Worm (Caenorhabditis elegans): Measurements from ENCODE around the gene clec-150.

Gene clec-150

DNA sequence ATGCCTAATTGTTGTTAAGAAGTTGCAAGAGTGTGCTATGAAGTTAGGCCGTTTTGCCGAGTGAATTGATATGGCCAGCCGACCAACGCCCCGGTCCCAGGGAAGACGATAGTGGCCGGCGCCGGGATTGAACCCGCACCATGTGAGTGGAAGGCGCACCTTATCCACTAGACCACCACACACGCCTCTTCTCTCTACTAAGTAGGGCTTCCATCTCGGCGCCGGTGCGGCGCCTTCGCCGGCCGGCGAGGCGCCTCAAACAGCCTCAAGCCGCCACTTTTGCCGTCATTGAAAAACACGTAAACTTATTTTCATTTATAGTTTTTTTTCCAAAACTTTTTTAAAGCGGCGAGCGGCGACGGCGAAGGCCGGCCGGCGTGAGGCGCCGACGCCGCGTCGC lies 23.6 kb upstream of the clec-150 start (continued):
- TF ChIP-seq mes-2 (tag; optimal IDR thresholded peaks at IDR 0.05; ENCODE audit: poor library complexity, severe bottlenecking) (peak; percentile 31), dmd-8 (GFP tag; IDR thresholded peaks at IDR 0.05) (no peak), spr-1 (tag; optimal IDR thresholded peaks at IDR 0.05) (no peak), nhr-76 (tag; optimal IDR thresholded peaks at IDR 0.05) (no peak), mdl-1 (tag; optimal IDR thresholded peaks at IDR 0.05) (no peak), nhr-41 (GFP tag; IDR thresholded peaks at IDR 0.05) (no peak), nhr-77 (tag; optimal IDR thresholded peaks at IDR 0.05) (no peak), pha-4 (GFP tag; IDR thresholded peaks at IDR 0.05) (0 out of 2 replicates have a peak, but pooled peaks have one; percentile 48), pha-4 (tag; optimal IDR thresholded peaks at IDR 0.05) (no peak), daf-12 (tag; optimal IDR thresholded peaks at IDR 0.05) (no peak), zfp-3 (GFP tag; conservative IDR thresholded peaks at IDR 0.05) (no peak), lin-38 (GFP tag; IDR thresholded peaks at IDR 0.05) (0 out of 2 replicates have a peak, but pooled peaks have one; percentile 21), spr-3 (GFP tag; optimal IDR thresholded peaks at IDR 0.05) (no peak), nhr-42 (GFP tag; IDR thresholded peaks at IDR 0.05) (no peak)

DNA sequence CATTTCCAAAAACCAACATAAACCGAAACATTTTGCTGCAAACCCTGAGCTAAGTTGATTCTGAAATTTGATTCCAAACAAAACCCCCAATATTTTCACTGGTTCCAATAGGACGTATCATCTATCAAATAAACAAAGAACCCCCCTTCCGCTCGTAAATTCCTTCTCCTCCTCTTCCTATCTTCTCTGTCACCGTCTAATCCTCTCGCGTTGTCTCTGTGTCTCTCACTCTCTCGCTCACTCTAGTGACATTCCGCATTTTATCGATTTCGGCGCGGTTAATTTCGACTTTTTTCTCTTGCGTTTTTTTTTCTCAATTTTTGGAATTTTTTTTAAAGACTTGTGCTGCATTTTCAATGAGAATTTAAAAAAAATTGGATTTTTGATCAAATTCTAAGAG lies 20.5 kb upstream of the clec-150 start:
- TF ChIP-seq aha-1 (tag) (peak; percentile 96), dmd-8 (GFP tag; IDR thresholded peaks at IDR 0.05) (no peak), dmd-6 (GFP tag; IDR thresholded peaks at IDR 0.05) (peak; percentile 29; the same call in 1 of the 2 replicates), Y5F2A.4 (GFP tag; optimal IDR thresholded peaks at IDR 0.05) (no peak), nhr-42 (GFP tag; IDR thresholded peaks at IDR 0.05) (no peak), lin-15B (tag; optimal IDR thresholded peaks at IDR 0.05) (no peak), lir-3 (tag; optimal IDR thresholded peaks at IDR 0.05) (no peak), ceh-28 (tag; optimal IDR thresholded peaks at IDR 0.05) (peak; percentile 59), duxl-1 (tag; optimal IDR thresholded peaks at IDR 0.05; ENCODE audit: poor library complexity) (peak; percentile 55), mdl-1 (tag; optimal IDR thresholded peaks at IDR 0.05) (no peak), hmg-1.1 (GFP tag; IDR thresholded peaks at IDR 0.05) (peak; percentile 59), F44E2.7 (GFP tag; IDR thresholded peaks at IDR 0.05) (no peak), jun-1 (tag; optimal IDR thresholded peaks at IDR 0.05) (no peak), arid-1 (GFP tag; conservative IDR thresholded peaks at IDR 0.05) (no peak), F26F4.8 (GFP tag; conservative IDR thresholded peaks at IDR 0.05) (no peak), egl-43 (GFP tag; IDR thresholded peaks at IDR 0.05) (no peak), vab-7 (GFP tag; IDR thresholded peaks at IDR 0.05) (no peak), Y48G9A.11 (GFP tag; IDR thresholded peaks at IDR 0.05) (no peak), tag-97 (GFP tag; IDR thresholded peaks at IDR 0.05) (no peak), daf-16 (GFP tag; optimal IDR thresholded peaks at IDR 0.05) (no peak), daf-16 (tag; optimal IDR thresholded peaks at IDR 0.05) (peak; percentile 50), fkh-10 (GFP tag; optimal IDR thresholded peaks at IDR 0.05) (no peak), zfp-3 (GFP tag; conservative IDR thresholded peaks at IDR 0.05) (no peak), lin-38 (GFP tag; IDR thresholded peaks at IDR 0.05) (no peak), dve-1 (tag; optimal IDR thresholded peaks at IDR 0.05; ENCODE audit: insufficient read depth) (peak; percentile 19), daf-19 (GFP tag; conservative IDR thresholded peaks at IDR 0.05) (no peak), nhr-6 (tag; optimal IDR thresholded peaks at IDR 0.05) (peak; percentile 17), ama-1 (optimal IDR thresholded peaks at IDR 0.05) (no peak), hlh-11 (tag; optimal IDR thresholded peaks at IDR 0.05) (peak; percentile 34), ztf-7 (tag; optimal IDR thresholded peaks at IDR 0.05) (no peak), lin-13 (GFP tag; optimal IDR thresholded peaks at IDR 0.05) (peak; percentile 18), Y105C5A.15 (GFP tag; IDR thresholded peaks at IDR 0.05) (no peak), lim-7 (GFP tag; IDR thresholded peaks at IDR 0.05) (no peak), nhr-111 (GFP tag; optimal IDR thresholded peaks at IDR 0.05) (no peak), T20F7.1 (GFP tag; optimal IDR thresholded peaks at IDR 0.05) (no peak), madf-5 (GFP tag; IDR thresholded peaks at IDR 0.05) (no peak), snpc-4 (tag; optimal IDR thresholded peaks at IDR 0.05) (no peak), daf-8 (GFP tag; IDR thresholded peaks at IDR 0.05) (no peak), gei-8 (GFP tag; optimal IDR thresholded peaks at IDR 0.05) (no peak), lin-1 (GFP tag; IDR thresholded peaks at IDR 0.05) (no peak), lin-39 (tag; optimal IDR thresholded peaks at IDR 0.05) (no peak), ces-1 (GFP tag; optimal IDR thresholded peaks at IDR 0.05) (no peak)
